Worm (Caenorhabditis elegans): ENCODE data around the gene stdh-1.
A peak's percentile ranks its signal among the peaks of the same experiment; 100 is the strongest.

stdh-1 gene

DNA sequence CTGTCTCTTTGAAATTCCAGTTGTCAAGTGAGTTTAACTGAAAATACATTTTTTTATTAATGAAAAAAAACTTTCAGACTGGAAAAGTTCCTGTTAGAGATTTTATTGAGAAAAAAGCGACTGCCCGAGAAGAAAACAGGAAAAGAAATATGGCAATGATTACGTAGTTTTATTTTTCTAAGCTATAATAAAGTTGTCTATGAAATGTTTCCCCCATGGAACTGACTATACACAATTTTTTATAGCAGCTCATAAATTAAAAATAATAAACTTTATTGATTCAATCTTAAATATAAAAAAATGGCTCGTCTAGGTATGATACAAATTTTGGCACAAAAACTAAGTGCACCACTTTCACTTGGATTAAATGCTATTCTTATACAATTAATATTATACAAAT, 3.8 kb upstream of the stdh-1 start, which contains the start of gene C06B3.1:
TSS of gene C06B3.1 (plus strand) at position 301 of the 400 bp plus-strand sequence.
- TF ChIP-seq aly-2 (tag; optimal IDR thresholded peaks at IDR 0.05) (no peak), nhr-237 (tag; optimal IDR thresholded peaks at IDR 0.05) (no peak), jun-1 (tag; optimal IDR thresholded peaks at IDR 0.05) (no peak)

ce11 chrV:13904446-13904845, 1.8 kb upstream of the stdh-1 start, which contains the start of gene stdh-3:
stdh-3 (plus strand) TSS chrV:13904611.
- TF ChIP-seq sup-37 (GFP tag; optimal IDR thresholded peaks at IDR 0.05) (no peak), nhr-76 (tag; optimal IDR thresholded peaks at IDR 0.05) (no peak), jun-1 (tag; optimal IDR thresholded peaks at IDR 0.05) (no peak), fkh-4 (tag; optimal IDR thresholded peaks at IDR 0.05; ENCODE audit: borderline replicate concordance) (no peak), vab-15 (tag; optimal IDR thresholded peaks at IDR 0.05) (no peak), pag-3 (tag; optimal IDR thresholded peaks at IDR 0.05; ENCODE audit: borderline replicate concordance, insufficient read depth) (no peak), ceh-8 (GFP tag; optimal IDR thresholded peaks at IDR 0.05) (no peak), F16B12.6 (tag; optimal IDR thresholded peaks at IDR 0.05) (no peak), elt-2 (tag; optimal IDR thresholded peaks at IDR 0.05) (no peak), xbp-1 (tag; optimal IDR thresholded peaks at IDR 0.05) (no peak), ceh-82 (tag; optimal IDR thresholded peaks at IDR 0.05) (no peak), efl-1 (optimal IDR thresholded peaks at IDR 0.05) (no peak), efl-1 (GFP tag; optimal IDR thresholded peaks at IDR 0.05 in 1 of 2) (no peak), skn-1 (tag; optimal IDR thresholded peaks at IDR 0.05) (no peak), zag-1 (tag; optimal IDR thresholded peaks at IDR 0.05) (no peak), snpc-4 (tag; optimal IDR thresholded peaks at IDR 0.05) (no peak)

DNA sequence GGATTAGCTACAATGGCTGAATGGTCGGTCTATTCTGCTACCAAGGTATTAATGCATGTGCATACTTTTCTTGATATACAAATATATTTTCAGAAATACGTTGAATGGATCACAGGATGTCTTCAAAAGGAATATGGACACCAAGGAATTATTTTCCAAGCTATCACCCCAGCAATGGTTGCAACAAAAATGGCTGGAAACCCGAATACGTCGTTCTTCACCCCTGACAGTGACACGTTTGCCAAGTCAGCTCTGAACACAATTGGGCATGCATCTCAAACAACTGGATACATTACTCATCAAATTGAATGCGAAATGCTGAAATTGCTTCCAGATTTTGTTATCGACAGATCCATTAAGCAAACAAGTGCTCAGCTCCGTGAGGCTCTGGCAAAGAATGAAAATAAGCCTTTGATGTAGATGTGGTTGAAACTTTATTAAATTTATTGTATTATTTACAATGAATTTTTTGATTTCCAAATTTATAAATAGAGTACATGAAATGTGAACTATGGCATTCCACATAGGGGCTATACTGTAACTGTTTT, 1.3 kb downstream of the stdh-1 start:
- no peak for TF ChIP-seq ets-5 (GFP tag; IDR thresholded peaks at IDR 0.05)
- TF ChIP-seq nhr-85 (tag), result peak; percentile 11
- TF ChIP-seq efl-1 (optimal IDR thresholded peaks at IDR 0.05), result no peak
- TF ChIP-seq efl-1 (GFP tag; optimal IDR thresholded peaks at IDR 0.05 in 1 of 2), result peak in 1 of 2 experiments; percentile 96
- TF ChIP-seq fkh-10 (GFP tag; optimal IDR thresholded peaks at IDR 0.05), result no peak
- TF ChIP-seq nhr-71 (tag; optimal IDR thresholded peaks at IDR 0.05), result peak; percentile 38
- TF ChIP-seq swsn-7 (tag; optimal IDR thresholded peaks at IDR 0.05), result no peak
- TF ChIP-seq lin-35 (GFP tag; optimal IDR thresholded peaks at IDR 0.05), result peak in 1 of 2 experiments; percentile 67
- no peak for TF ChIP-seq sptf-1 (tag; optimal IDR thresholded peaks at IDR 0.05)
- peak; percentile 41 for TF ChIP-seq C16A3.4 (tag; optimal IDR thresholded peaks at IDR 0.05)
- TF ChIP-seq fos-1 (tag; optimal IDR thresholded peaks at IDR 0.05), result no peak
- no peak for TF ChIP-seq hlh-17 (GFP tag; optimal IDR thresholded peaks at IDR 0.05; ENCODE audit: borderline replicate concordance)
- no peak for TF ChIP-seq nhr-77 (tag; optimal IDR thresholded peaks at IDR 0.05)
- no peak for TF ChIP-seq grh-1 (GFP tag; IDR thresholded peaks at IDR 0.05)
- TF ChIP-seq elt-3 (tag; optimal IDR thresholded peaks at IDR 0.05), result no peak
- no peak for TF ChIP-seq zag-1 (tag; optimal IDR thresholded peaks at IDR 0.05)
- peak; percentile 82 for TF ChIP-seq pax-3 (tag; optimal IDR thresholded peaks at IDR 0.05)
- no peak for TF ChIP-seq lin-39 (tag; optimal IDR thresholded peaks at IDR 0.05)
- TF ChIP-seq mdl-1 (tag; optimal IDR thresholded peaks at IDR 0.05), result no peak
- TF ChIP-seq irx-1 (tag; optimal IDR thresholded peaks at IDR 0.05), result no peak
- no peak for TF ChIP-seq xbp-1 (tag; optimal IDR thresholded peaks at IDR 0.05)
- TF ChIP-seq nhr-47 (tag; optimal IDR thresholded peaks at IDR 0.05), result peak; percentile 52
- no peak for TF ChIP-seq ztf-11 (tag; optimal IDR thresholded peaks at IDR 0.05)
- TF ChIP-seq nhr-11 (tag; optimal IDR thresholded peaks at IDR 0.05), result no peak
- TF ChIP-seq nhr-12 (tag; optimal IDR thresholded peaks at IDR 0.05), result no peak
- no peak for TF ChIP-seq lin-14 (GFP tag; optimal IDR thresholded peaks at IDR 0.05)
- no peak for TF ChIP-seq elt-2 (tag; optimal IDR thresholded peaks at IDR 0.05)
- no peak for TF ChIP-seq zip-4 (GFP tag; optimal IDR thresholded peaks at IDR 0.05)
- TF ChIP-seq ceh-88 (GFP tag; IDR thresholded peaks at IDR 0.05), result no peak
- TF ChIP-seq rnt-1 (tag; optimal IDR thresholded peaks at IDR 0.05), result peak; percentile 8
- TF ChIP-seq efl-3 (GFP tag; optimal IDR thresholded peaks at IDR 0.05), result no peak
- TF ChIP-seq nhr-20 (tag; optimal IDR thresholded peaks at IDR 0.05), result peak; percentile 7
- TF ChIP-seq mab-9 (GFP tag; IDR thresholded peaks at IDR 0.05), result no peak
- no peak for TF ChIP-seq blmp-1 (tag; optimal IDR thresholded peaks at IDR 0.05)
- no peak for TF ChIP-seq aha-1 (tag; optimal IDR thresholded peaks at IDR 0.05)
- no peak for TF ChIP-seq ztf-4 (tag; optimal IDR thresholded peaks at IDR 0.05)

Data from whole organism, L1 larva.